Worm (Caenorhabditis elegans) whole organism, L4 larva: ENCODE results near the gene T08G5.3.
A peak's percentile ranks its signal among the peaks of the same experiment; 100 is the strongest.

ENCODE experiments used
- F49E8.2 ChIP-seq: sonication (generic microtip); optimal IDR thresholded peaks from 2 replicates; lab custom pipeline; 2016; ENCODE audit warnings: missing compliant biosample characterization, mild to moderate bottlenecking, missing genetic modification characterization, borderline replicate concordance
- T20F7.1 ChIP-seq: fragments of 200-800 bp; sonication (Bioruptor generic); optimal IDR thresholded peaks from 2 replicates; lab custom pipeline; 2018; ENCODE audit warnings: mild to moderate bottlenecking, missing genetic modification characterization, missing compliant biosample characterization
- Y48G9A.11 ChIP-seq: fragments of 200-800 bp; sonication (Bioruptor generic); IDR thresholded peaks from 2 replicates; pipeline ENCODE4 v1.3.6; 2022; ENCODE audit warnings: missing genetic modification reagents, missing genetic modification characterization, missing compliant biosample characterization
- aha-1 ChIP-seq: fragments of 150-350 bp; peaks from one replicate; lab custom pipeline; 2014; ENCODE audit warnings: missing biosample characterization, missing genetic modification characterization
- ceh-28 ChIP-seq: fragments of 150-350 bp; optimal IDR thresholded peaks from 2 replicates; lab custom pipeline; 2014; ENCODE audit warnings: missing biosample characterization, missing genetic modification reagents, missing genetic modification characterization
- ceh-44 ChIP-seq: fragments of 200-800 bp; sonication (Bioruptor generic); IDR thresholded peaks from 2 replicates; pipeline ENCODE4 v1.3.6; 2022; ENCODE audit warnings: missing genetic modification reagents, missing genetic modification characterization, missing compliant biosample characterization
- ces-1 ChIP-seq: fragments of 150-350 bp; sonication (generic microtip); optimal IDR thresholded peaks from 4 replicates; lab custom pipeline; 2014; ENCODE audit warnings: missing biosample characterization, missing genetic modification reagents, missing genetic modification characterization
- cey-2 ChIP-seq: sonication (generic microtip); optimal IDR thresholded peaks from 3 replicates; lab custom pipeline; 2017; ENCODE audit warnings: missing genetic modification characterization, mild to moderate bottlenecking, missing compliant biosample characterization, antibody characterized with exemption, borderline replicate concordance; ENCODE audit not compliant: insufficient read depth
- daf-12 ChIP-seq: fragments of 150-350 bp; optimal IDR thresholded peaks from 2 replicates; lab custom pipeline; 2014; ENCODE audit warnings: missing biosample characterization, missing genetic modification reagents, missing genetic modification characterization
- daf-16 ChIP-seq, 3 experiments: sonication (generic microtip); optimal IDR thresholded peaks; 2 replicates each; lab custom pipeline; 2016 to 2017; ENCODE audit warnings: missing genetic modification characterization in 3 of 3, missing genetic modification reagents in 3 of 3, mild to moderate bottlenecking in 2 of 3, missing compliant biosample characterization in 2 of 3, missing biosample characterization in 1 of 3, moderate library complexity in 1 of 3
- daf-19 ChIP-seq: fragments of 200-800 bp; sonication (Bioruptor generic); conservative IDR thresholded peaks from 2 replicates; pipeline ENCODE4 v1.3.6; 2022; ENCODE audit warnings: missing genetic modification characterization, missing compliant biosample characterization
- dmd-6 ChIP-seq: fragments of 200-800 bp; sonication (Bioruptor generic); IDR thresholded peaks from 2 replicates; pipeline ENCODE4 v1.3.6; 2022; ENCODE audit warnings: missing genetic modification reagents, missing genetic modification characterization, missing compliant biosample characterization
- dve-1 ChIP-seq: sonication (generic microtip); optimal IDR thresholded peaks from 2 replicates; lab custom pipeline; 2017; ENCODE audit warnings: antibody characterized with exemption, mild to moderate bottlenecking, missing genetic modification characterization, missing compliant biosample characterization; ENCODE audit not compliant: insufficient read depth
- fos-1 ChIP-seq: fragments of 150-350 bp; optimal IDR thresholded peaks from 2 replicates; lab custom pipeline; 2014; ENCODE audit warnings: missing biosample characterization, missing genetic modification characterization
- gei-8 ChIP-seq: fragments of 200-800 bp; sonication (Bioruptor generic); optimal IDR thresholded peaks from 2 replicates; lab custom pipeline; 2018; ENCODE audit warnings: mild to moderate bottlenecking, missing genetic modification characterization, missing compliant biosample characterization
- hif-1 ChIP-seq, 2 experiments: sonication (generic microtip); optimal IDR thresholded peaks; 2 replicates each; lab custom pipeline; 2016 to 2017; ENCODE audit warnings: missing compliant biosample characterization in 2 of 2, missing genetic modification characterization in 2 of 2, missing genetic modification reagents in 2 of 2, missing genotype in 2 of 2, mild to moderate bottlenecking in 1 of 2
- hlh-11 ChIP-seq: fragments of 200-800 bp; sonication (Bioruptor generic); optimal IDR thresholded peaks from 2 replicates; lab custom pipeline; 2018; ENCODE audit warnings: mild to moderate bottlenecking, missing genetic modification characterization, missing compliant biosample characterization
- jun-1 ChIP-seq: fragments of 150-350 bp; optimal IDR thresholded peaks from 2 replicates; lab custom pipeline; 2014; ENCODE audit warnings: missing biosample characterization, missing genetic modification reagents, missing genetic modification characterization
- lim-7 ChIP-seq: fragments of 200-800 bp; sonication (Bioruptor generic); IDR thresholded peaks from 2 replicates; pipeline ENCODE4 v1.3.6; 2022; ENCODE audit warnings: missing genetic modification characterization, missing compliant biosample characterization
- lin-1 ChIP-seq: fragments of 200-800 bp; sonication (Bioruptor generic); IDR thresholded peaks from 2 replicates; pipeline ENCODE4 v1.3.6; 2022; ENCODE audit warnings: missing genetic modification reagents, missing genetic modification characterization, missing compliant biosample characterization
- lir-3 ChIP-seq: sonication (generic microtip); optimal IDR thresholded peaks from 2 replicates; lab custom pipeline; 2016; ENCODE audit warnings: mild to moderate bottlenecking, missing genetic modification characterization, missing compliant biosample characterization
- mdl-1 ChIP-seq, 2 experiments: fragments of 150-350 bp in 1 of 2; sonication (generic microtip) in 1 of 2; optimal IDR thresholded peaks; 2 replicates each; lab custom pipeline; 2014 to 2017; ENCODE audit warnings: missing biosample characterization in 2 of 2, missing genetic modification characterization in 2 of 2
- mep-1 ChIP-seq: fragments of 150-350 bp; sonication (generic microtip); optimal IDR thresholded peaks from 3 replicates; lab custom pipeline; 2014; ENCODE audit warnings: missing biosample characterization, missing genetic modification characterization
- nhr-11 ChIP-seq: fragments of 150-350 bp; optimal IDR thresholded peaks from 2 replicates; lab custom pipeline; 2014; ENCODE audit warnings: missing biosample characterization, missing genetic modification characterization
- nhr-25 ChIP-seq: sonication (generic microtip); optimal IDR thresholded peaks from 2 replicates; lab custom pipeline; 2017; ENCODE audit warnings: missing genetic modification characterization, mild to moderate bottlenecking, missing compliant biosample characterization, antibody characterized with exemption, moderate library complexity, borderline replicate concordance; ENCODE audit not compliant: insufficient read depth
- pha-4 ChIP-seq, 2 experiments: fragments of 150-350 bp in 1 of 2; fragments of 200-800 bp in 1 of 2; sonication (Bioruptor generic) in 1 of 2; IDR thresholded peaks in 1 of 2; optimal IDR thresholded peaks in 1 of 2; 2 replicates each; pipeline versions ENCODE4 v1.3.6 to Lab custom; 2014 to 2022; ENCODE audit warnings: missing genetic modification characterization in 2 of 2, missing genetic modification reagents in 2 of 2, missing biosample characterization in 1 of 2, missing compliant biosample characterization in 1 of 2
- php-3 ChIP-seq: fragments of 200-800 bp; sonication (Bioruptor generic); IDR thresholded peaks from 2 replicates; pipeline ENCODE4 v1.3.6; 2022; ENCODE audit warnings: missing genetic modification reagents, missing genetic modification characterization, missing compliant biosample characterization
- pqm-1 ChIP-seq: sonication (generic microtip); optimal IDR thresholded peaks from 2 replicates; lab custom pipeline; 2017; ENCODE audit warnings: missing biosample characterization, missing genetic modification characterization
- snpc-4 ChIP-seq: fragments of 150-350 bp; optimal IDR thresholded peaks from 2 replicates; lab custom pipeline; 2014; ENCODE audit warnings: missing biosample characterization, missing genetic modification characterization
- tag-97 ChIP-seq: fragments of 200-800 bp; sonication (Bioruptor generic); IDR thresholded peaks from 2 replicates; pipeline ENCODE4 v1.3.6; 2022; ENCODE audit warnings: missing genetic modification characterization, missing compliant biosample characterization
- unc-39 ChIP-seq: sonication (generic microtip); optimal IDR thresholded peaks from 2 replicates; lab custom pipeline; 2017; ENCODE audit warnings: missing biosample characterization, missing genetic modification characterization
- zfp-3 ChIP-seq: fragments of 200-800 bp; sonication (Bioruptor generic); conservative IDR thresholded peaks from 2 replicates; pipeline ENCODE4 v1.3.6; 2022; ENCODE audit warnings: missing genetic modification reagents, missing genetic modification characterization, missing compliant biosample characterization
- zip-11 ChIP-seq: fragments of 200-800 bp; sonication (Bioruptor generic); IDR thresholded peaks from 2 replicates; pipeline ENCODE4 v1.3.6; 2022; ENCODE audit warnings: missing genetic modification characterization, missing compliant biosample characterization
- ztf-11 ChIP-seq: fragments of 150-350 bp; optimal IDR thresholded peaks from 2 replicates; lab custom pipeline; 2014; ENCODE audit warnings: missing biosample characterization, missing genetic modification characterization
- ztf-7 ChIP-seq: fragments of 150-350 bp; optimal IDR thresholded peaks from 2 replicates; lab custom pipeline; 2014; ENCODE audit warnings: missing biosample characterization, missing genetic modification characterization

T08G5.3 gene

DNA sequence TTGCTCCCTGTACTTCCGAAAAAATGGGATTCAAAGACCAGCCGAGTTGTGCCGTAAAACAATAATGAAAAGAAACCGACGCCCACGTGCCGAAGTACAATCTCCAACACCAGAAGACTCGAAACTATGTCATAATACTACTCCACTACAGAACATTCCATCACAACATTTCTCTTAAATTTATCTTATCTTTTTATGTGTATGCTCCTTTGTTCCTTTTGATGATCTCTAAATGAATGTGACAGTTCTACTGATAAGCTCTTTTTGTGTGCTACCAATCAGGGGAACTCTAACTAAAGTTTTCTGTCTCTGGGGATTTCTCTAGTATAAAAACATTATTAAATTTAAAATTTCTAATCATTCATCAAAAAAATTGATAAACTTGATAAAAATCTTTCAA, 40.5 kb downstream of the T08G5.3 start (continued):
- peak; percentile 50; the same call in 1 of the 2 replicates for TF ChIP-seq pha-4 (GFP tag; IDR thresholded peaks at IDR 0.05; lab: Robert Waterston, UW)
- no peak for TF ChIP-seq pha-4 (tag; optimal IDR thresholded peaks at IDR 0.05; lab: Kevin White, UChicago)
- peak; percentile 65 for TF ChIP-seq php-3
- TF ChIP-seq lim-7 (GFP tag; lab: Robert Waterston, UW): 0 out of 2 replicates have a peak, but pooled peaks have one; percentile 9
- no peak for TF ChIP-seq unc-39 (tag; lab: Kevin White, UChicago)
- no peak for TF ChIP-seq daf-16 (GFP tag; optimal IDR thresholded peaks at IDR 0.05; lab: Kevin White, UChicago)
- peak; percentile 58 for TF ChIP-seq daf-16 (tag; optimal IDR thresholded peaks at IDR 0.05; lab: Kevin White, UChicago)
- no peak for TF ChIP-seq mep-1
- peak; percentile 47; the same call in 1 of the 2 replicates for TF ChIP-seq dmd-6 (GFP tag; lab: Robert Waterston, UW)
- TF ChIP-seq zfp-3 (GFP tag; lab: Robert Waterston, UW): 0 out of 2 replicates have a peak, but pooled peaks have one; percentile 63
- peak; percentile 7; the same call in 1 of the 2 replicates for TF ChIP-seq lin-1 (GFP tag; lab: Robert Waterston, UW)

DNA sequence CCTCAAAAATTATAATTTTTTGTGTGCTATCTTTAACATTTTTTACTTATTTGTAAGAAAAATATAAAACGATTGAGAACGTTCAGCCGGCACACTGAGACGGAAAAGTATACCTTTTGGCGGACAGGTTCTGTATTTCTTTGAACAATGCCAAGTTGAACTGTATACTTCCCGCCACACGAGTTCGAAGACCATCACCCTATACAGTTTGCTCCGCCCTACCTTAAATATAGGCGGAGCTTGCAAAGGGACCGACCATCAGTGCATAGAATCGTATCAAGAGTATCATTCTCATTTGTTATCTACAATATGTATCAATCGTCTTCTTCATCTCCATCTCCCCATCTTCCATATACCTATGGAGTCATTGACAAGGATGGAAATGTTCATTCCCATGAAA, 42.5 kb downstream of the T08G5.3 start, which contains the start of gene end-1:
end-1 (plus strand) TSS at position 301 of the 400 bp plus-strand sequence.
- TF ChIP-seq nhr-11 (tag; lab: Kevin White, UChicago) (no peak), snpc-4 (tag; lab: Kevin White, UChicago) (no peak), tag-97 (no peak), ztf-11 (tag; lab: Kevin White, UChicago) (no peak), gei-8 (GFP tag; lab: Kevin White, UChicago) (no peak)

DNA sequence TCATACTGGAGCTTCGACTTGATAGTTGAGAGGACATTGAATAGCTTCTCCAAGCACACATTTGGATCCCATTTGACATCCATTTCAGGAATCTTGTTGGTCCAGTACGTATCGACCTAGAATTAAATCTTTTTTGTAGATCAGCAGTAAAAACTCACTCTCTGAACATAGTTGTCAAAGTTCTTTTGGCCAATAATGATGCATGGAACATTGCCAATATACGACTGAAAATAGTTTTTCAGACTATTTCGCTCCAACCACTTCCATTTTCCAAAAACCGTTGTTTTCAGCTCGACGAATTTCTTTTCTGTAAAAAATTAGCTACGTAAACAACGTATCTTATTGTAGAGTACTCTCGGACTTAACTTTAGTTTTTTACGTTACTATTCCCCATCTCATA, 45.6 kb downstream of the T08G5.3 start:
- no peak for TF ChIP-seq T20F7.1
- no peak for TF ChIP-seq cey-2 (tag; lab: Kevin White, UChicago)
- TF ChIP-seq aha-1 (tag; lab: Kevin White, UChicago): peak; percentile 91
- TF ChIP-seq daf-19 (GFP tag; lab: Robert Waterston, UW): no peak
- no peak for TF ChIP-seq ztf-7 (tag; lab: Kevin White, UChicago)

DNA sequence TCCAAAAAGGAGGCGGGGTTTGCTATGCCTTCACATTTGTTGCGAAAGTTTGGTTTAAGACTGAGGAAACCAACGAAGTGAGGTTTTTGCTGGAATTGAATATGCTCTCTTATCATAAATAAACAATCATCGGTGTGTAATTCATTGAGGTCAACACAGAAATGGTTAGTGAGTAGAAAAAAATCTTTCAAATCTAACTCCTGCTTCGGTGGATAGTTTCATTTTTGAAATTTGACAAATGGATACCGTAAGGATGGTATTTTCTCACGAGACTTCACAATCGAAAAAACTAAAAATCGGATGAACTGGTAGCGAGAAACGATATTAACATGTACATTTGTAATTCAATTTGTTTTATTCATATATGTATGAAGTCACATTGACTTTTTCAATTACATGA, 46.5 kb downstream of the T08G5.3 start, which contains the start of gene eol-1:
eol-1 (minus strand) TSS at position 101 of the 400 bp plus-strand sequence.
- no peak for TF ChIP-seq F49E8.2 (tag; lab: Kevin White, UChicago)
- no peak for TF ChIP-seq ces-1
- no peak for TF ChIP-seq pqm-1
- TF ChIP-seq ztf-7 (tag; lab: Kevin White, UChicago): no peak
- TF ChIP-seq Y48G9A.11: no peak
- no peak for TF ChIP-seq dve-1
- no peak for TF ChIP-seq nhr-25
- TF ChIP-seq fos-1 (tag; lab: Kevin White, UChicago): no peak
- no peak for TF ChIP-seq hlh-11 (tag; lab: Kevin White, UChicago)
- no peak for TF ChIP-seq zip-11 (GFP tag; lab: Robert Waterston, UW)
- no peak for TF ChIP-seq daf-12 (tag; lab: Kevin White, UChicago)
- TF ChIP-seq ceh-44 (GFP tag; lab: Robert Waterston, UW): no peak
- TF ChIP-seq T20F7.1: no peak
- TF ChIP-seq hif-1 (tag; optimal IDR thresholded peaks at IDR 0.05; lab: Kevin White, UChicago): no peak
- TF ChIP-seq ceh-28: no peak
- no peak for TF ChIP-seq mdl-1 (tag; optimal IDR thresholded peaks at IDR 0.05; lab: Kevin White, UChicago)
- no peak for TF ChIP-seq unc-39 (tag; lab: Kevin White, UChicago)
- no peak for TF ChIP-seq lir-3 (tag; lab: Kevin White, UChicago)
- no peak for TF ChIP-seq jun-1 (tag; lab: Kevin White, UChicago)
